Fruit fly (Drosophila melanogaster): ENCODE measurements around the gene CtsL4.

The CtsL4 gene

DNA sequence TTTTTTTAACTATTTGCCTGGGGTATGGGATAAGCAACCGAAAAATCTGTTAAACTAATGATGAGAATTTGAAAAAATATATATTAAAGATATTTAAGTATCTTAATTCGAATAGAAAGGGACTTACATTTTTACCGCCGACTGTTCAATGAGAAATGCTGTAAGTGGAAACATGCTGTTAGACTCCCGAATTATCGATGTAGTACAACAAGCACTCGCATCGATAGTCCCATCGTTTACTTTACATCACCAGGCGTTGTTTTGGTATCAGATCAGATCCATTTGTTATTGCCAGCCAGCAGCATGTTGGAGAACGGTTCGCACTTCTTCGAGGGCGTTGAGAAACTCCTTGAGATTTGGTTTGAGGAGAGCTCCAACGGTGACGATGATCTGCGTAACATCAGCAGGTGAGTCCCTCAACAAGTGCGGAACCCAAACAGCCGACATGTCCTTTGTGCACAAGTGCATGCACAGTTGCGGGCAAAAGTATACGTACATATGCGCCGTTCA lies 17.1 kb downstream of the CtsL4 start, which contains the start of gene SamDC (continued):
- TF ChIP-seq caup (GFP tag; optimal IDR thresholded peaks at IDR 0.05; ENCODE audit: severe bottlenecking) (peak; percentile 45), kay (GFP tag; optimal IDR thresholded peaks at IDR 0.05) (no peak), CG2129 (GFP tag; IDR thresholded peaks at IDR 0.05; ENCODE audit: partially characterized antibody) (peak; percentile 57; the same call in 1 of the 2 replicates), danr (GFP tag; IDR thresholded peaks at IDR 0.05) (no peak), Sry-β (GFP tag; optimal IDR thresholded peaks at IDR 0.05) (no peak), NFAT (GFP tag; IDR thresholded peaks at IDR 0.05) (peak; percentile 71; the same call in 1 of the 2 replicates), Dref (GFP tag; IDR thresholded peaks at IDR 0.05) (peak; percentile 91), Drgx (GFP tag; IDR thresholded peaks at IDR 0.05) (no peak; the same call in 1 of the 2 replicates), MESR4 (GFP tag; optimal IDR thresholded peaks at IDR 0.05) (peak; percentile 88), dan (GFP tag; IDR thresholded peaks at IDR 0.05) (no peak), so (GFP tag; IDR thresholded peaks at IDR 0.05) (no peak), CG17612 (GFP tag; IDR thresholded peaks at IDR 0.05) (no peak), CG8290 (GFP tag; optimal IDR thresholded peaks at IDR 0.05) (peak; percentile 80), CG8290 (tag; optimal IDR thresholded peaks at IDR 0.05) (peak; percentile 1 to 79), amos (GFP tag; IDR thresholded peaks at IDR 0.05; ENCODE audit: partially characterized antibody) (peak; percentile 88; the same call in 1 of the 2 replicates), Nf-YB (GFP tag; optimal IDR thresholded peaks at IDR 0.05) (peak; percentile 4), dimm (GFP tag; IDR thresholded peaks at IDR 0.05) (no peak), Ravus (GFP tag; IDR thresholded peaks at IDR 0.05) (no peak), E2f1 (GFP tag; IDR thresholded peaks at IDR 0.05) (no peak), ab (GFP tag; optimal IDR thresholded peaks at IDR 0.05) (no peak), crp (GFP tag; optimal IDR thresholded peaks at IDR 0.05) (peak in 1 of 2 experiments; percentile 60), HLH54F (GFP tag; optimal IDR thresholded peaks at IDR 0.05) (peak; percentile 23), Doc2 (GFP tag; IDR thresholded peaks at IDR 0.05) (no peak), CG10565 (GFP tag; optimal IDR thresholded peaks at IDR 0.05) (no peak), B-H1 (GFP tag; IDR thresholded peaks at IDR 0.05) (no peak; the same call in 2 of the 3 replicates), knrl (GFP tag; IDR thresholded peaks at IDR 0.05; ENCODE audit: partially characterized antibody) (peak; percentile 87), Camta (GFP tag; optimal IDR thresholded peaks at IDR 0.05) (no peak), CG15479 (GFP tag; optimal IDR thresholded peaks at IDR 0.05) (no peak), esg (GFP tag; conservative IDR thresholded peaks at IDR 0.05) (no peak), Myb (GFP tag; optimal IDR thresholded peaks at IDR 0.05) (peak; percentile 5), cato (GFP tag; optimal IDR thresholded peaks at IDR 0.05; ENCODE audit: borderline replicate concordance) (no peak), vnd (GFP tag; IDR thresholded peaks at IDR 0.05; ENCODE audit: partially characterized antibody) (peak; percentile 59; the same call in 2 of the 3 replicates), CG34376 (GFP tag; optimal IDR thresholded peaks at IDR 0.05) (peak; percentile 71), HLH4C (GFP tag; IDR thresholded peaks at IDR 0.05; ENCODE audit: partially characterized antibody) (peak; percentile 76), CG2120 (GFP tag; optimal IDR thresholded peaks at IDR 0.05) (peak; percentile 37), br (optimal IDR thresholded peaks at IDR 0.05) (no peak), CG2712 (tag; optimal IDR thresholded peaks at IDR 0.05) (peak; percentile 53), Oli (tag; optimal IDR thresholded peaks at IDR 0.05) (no peak), org-1 (GFP tag; optimal IDR thresholded peaks at IDR 0.05) (no peak), CTCF (GFP tag; optimal IDR thresholded peaks at IDR 0.05) (no peak), CG33213 (GFP tag; optimal IDR thresholded peaks at IDR 0.05) (peak; percentile 34), CG16813 (GFP tag; IDR thresholded peaks at IDR 0.05; ENCODE audit: partially characterized antibody) (peak; percentile 81), CG15073 (GFP tag; optimal IDR thresholded peaks at IDR 0.05) (no peak), slou (GFP tag; optimal IDR thresholded peaks at IDR 0.05) (no peak), CG17385 (GFP tag; optimal IDR thresholded peaks at IDR 0.05) (peak; percentile 48), repo (GFP tag; optimal IDR thresholded peaks at IDR 0.05) (no peak), CG14860 (GFP tag; IDR thresholded peaks at IDR 0.05; ENCODE audit: partially characterized antibody) (peak; percentile 61), Dek (tag; optimal IDR thresholded peaks at IDR 0.05) (peak; percentile 68), Fer1 (GFP tag; optimal IDR thresholded peaks at IDR 0.05) (peak; percentile 44), H15 (GFP tag; IDR thresholded peaks at IDR 0.05) (no peak), CHES-1-like (GFP tag; optimal IDR thresholded peaks at IDR 0.05) (no peak), C15 (GFP tag; IDR thresholded peaks at IDR 0.05) (no peak)
